Worm (Caenorhabditis elegans) whole organism, L4 larva: ENCODE measurements around the gene F36H12.5.
A peak's percentile ranks its signal among the peaks of the same experiment; 100 is the strongest.
"Not testable (repeated sequence)": the region's sequence is repeated elsewhere in the genome, so short reads cannot be mapped to it uniquely, and the experiment has no call there.

ENCODE experiments used
- F44E2.7 ChIP-seq: fragments of 200-800 bp; sonication (Bioruptor generic); IDR thresholded peaks from 2 replicates; pipeline ENCODE4 v2.1.2; 2022; ENCODE audit warnings: missing genetic modification characterization, missing compliant biosample characterization
- T20F7.1 ChIP-seq: fragments of 200-800 bp; sonication (Bioruptor generic); optimal IDR thresholded peaks from 2 replicates; lab custom pipeline; 2018; ENCODE audit warnings: mild to moderate bottlenecking, missing genetic modification characterization, missing compliant biosample characterization
- Y48G9A.11 ChIP-seq: fragments of 200-800 bp; sonication (Bioruptor generic); IDR thresholded peaks from 2 replicates; pipeline ENCODE4 v1.3.6; 2022; ENCODE audit warnings: missing genetic modification reagents, missing genetic modification characterization, missing compliant biosample characterization
- Y5F2A.4 ChIP-seq: fragments of 200-800 bp; sonication (Bioruptor generic); optimal IDR thresholded peaks from 2 replicates; lab custom pipeline; 2018; ENCODE audit warnings: mild to moderate bottlenecking, missing genetic modification characterization, missing compliant biosample characterization
- aly-2 ChIP-seq: sonication (generic microtip); optimal IDR thresholded peaks from 2 replicates; lab custom pipeline; 2018; ENCODE audit warnings: missing biosample characterization, missing genetic modification characterization
- ama-1 ChIP-seq: fragments of 150-350 bp; optimal IDR thresholded peaks from 2 replicates; lab custom pipeline; 2014; ENCODE audit warnings: inconsistent platforms, mixed read lengths
- arid-1 ChIP-seq: fragments of 200-800 bp; sonication (Bioruptor generic); conservative IDR thresholded peaks from 2 replicates; pipeline ENCODE4 v1.3.6; 2022; ENCODE audit warnings: missing genetic modification reagents, missing genetic modification characterization, missing compliant biosample characterization
- ceh-32 ChIP-seq: sonication (generic microtip); optimal IDR thresholded peaks from 2 replicates; lab custom pipeline; 2016; ENCODE audit warnings: mild to moderate bottlenecking, missing genetic modification characterization, missing compliant biosample characterization; ENCODE audit not compliant: poor library complexity
- ceh-82 ChIP-seq: sonication (generic microtip); optimal IDR thresholded peaks from 2 replicates; lab custom pipeline; 2017; ENCODE audit warnings: missing biosample characterization, missing genetic modification characterization
- ces-1 ChIP-seq: fragments of 150-350 bp; sonication (generic microtip); optimal IDR thresholded peaks from 4 replicates; lab custom pipeline; 2014; ENCODE audit warnings: missing biosample characterization, missing genetic modification reagents, missing genetic modification characterization
- ctbp-1 ChIP-seq: fragments of 200-800 bp; sonication (Bioruptor generic); IDR thresholded peaks from 2 replicates; pipeline ENCODE4 v1.3.6; 2022; ENCODE audit warnings: missing genetic modification reagents, missing genetic modification characterization, missing compliant biosample characterization
- daf-16 ChIP-seq, 3 experiments: sonication (generic microtip); optimal IDR thresholded peaks; 2 replicates each; lab custom pipeline; 2016 to 2017; ENCODE audit warnings: missing genetic modification characterization in 3 of 3, missing genetic modification reagents in 3 of 3, mild to moderate bottlenecking in 2 of 3, missing compliant biosample characterization in 2 of 3, missing biosample characterization in 1 of 3, moderate library complexity in 1 of 3
- dmd-6 ChIP-seq: fragments of 200-800 bp; sonication (Bioruptor generic); IDR thresholded peaks from 2 replicates; pipeline ENCODE4 v1.3.6; 2022; ENCODE audit warnings: missing genetic modification reagents, missing genetic modification characterization, missing compliant biosample characterization
- dmd-8 ChIP-seq: fragments of 200-800 bp; sonication (Bioruptor generic); IDR thresholded peaks from 2 replicates; pipeline ENCODE4 v1.3.6; 2022; ENCODE audit warnings: missing genetic modification characterization, missing compliant biosample characterization
- duxl-1 ChIP-seq: sonication (generic microtip); optimal IDR thresholded peaks from 2 replicates; lab custom pipeline; 2016; ENCODE audit warnings: mild to moderate bottlenecking, missing genetic modification characterization, moderate library complexity, missing compliant biosample characterization; ENCODE audit not compliant: poor library complexity
- egl-27 ChIP-seq: sonication (generic microtip); optimal IDR thresholded peaks from 3 replicates; lab custom pipeline; 2017; ENCODE audit warnings: missing biosample characterization, missing genetic modification reagents, missing genetic modification characterization
- gei-8 ChIP-seq: fragments of 200-800 bp; sonication (Bioruptor generic); optimal IDR thresholded peaks from 2 replicates; lab custom pipeline; 2018; ENCODE audit warnings: mild to moderate bottlenecking, missing genetic modification characterization, missing compliant biosample characterization
- hlh-11 ChIP-seq: fragments of 200-800 bp; sonication (Bioruptor generic); optimal IDR thresholded peaks from 2 replicates; lab custom pipeline; 2018; ENCODE audit warnings: mild to moderate bottlenecking, missing genetic modification characterization, missing compliant biosample characterization
- hmg-1.1 ChIP-seq: fragments of 200-800 bp; sonication (Bioruptor generic); IDR thresholded peaks from 2 replicates; pipeline ENCODE4 v1.3.6; 2022; ENCODE audit warnings: missing genetic modification reagents, missing genetic modification characterization, missing compliant biosample characterization
- jun-1 ChIP-seq: fragments of 150-350 bp; optimal IDR thresholded peaks from 2 replicates; lab custom pipeline; 2014; ENCODE audit warnings: missing biosample characterization, missing genetic modification reagents, missing genetic modification characterization
- lir-3 ChIP-seq: sonication (generic microtip); optimal IDR thresholded peaks from 2 replicates; lab custom pipeline; 2016; ENCODE audit warnings: mild to moderate bottlenecking, missing genetic modification characterization, missing compliant biosample characterization
- lsy-2 ChIP-seq, 2 experiments: fragments of 150-350 bp in 1 of 2; sonication (generic microtip) in 1 of 2; optimal IDR thresholded peaks; 2 replicates each; lab custom pipeline; 2014 to 2017; ENCODE audit warnings: missing biosample characterization in 2 of 2, missing genetic modification characterization in 2 of 2
- madf-5 ChIP-seq, 2 experiments: fragments of 200-800 bp; sonication (Bioruptor generic); IDR thresholded peaks; 2 replicates each; pipeline ENCODE4 v1.3.6; 2022; ENCODE audit warnings: missing compliant biosample characterization in 2 of 2, missing genetic modification characterization in 2 of 2
- mdt-29 ChIP-seq: fragments of 200-800 bp; sonication (Bioruptor generic); IDR thresholded peaks from 2 replicates; pipeline ENCODE4 v1.3.6; 2022; ENCODE audit warnings: missing genetic modification reagents, missing genetic modification characterization, missing compliant biosample characterization
- mxl-3 ChIP-seq: fragments of 200-800 bp; sonication (Bioruptor generic); optimal IDR thresholded peaks from 2 replicates; lab custom pipeline; 2018; ENCODE audit warnings: mild to moderate bottlenecking, missing genetic modification characterization, missing compliant biosample characterization
- nhr-25 ChIP-seq: sonication (generic microtip); optimal IDR thresholded peaks from 2 replicates; lab custom pipeline; 2017; ENCODE audit warnings: missing genetic modification characterization, mild to moderate bottlenecking, missing compliant biosample characterization, antibody characterized with exemption, moderate library complexity, borderline replicate concordance; ENCODE audit not compliant: insufficient read depth
- nhr-28 ChIP-seq: fragments of 150-350 bp; optimal IDR thresholded peaks from 2 replicates; lab custom pipeline; 2014; ENCODE audit warnings: missing biosample characterization, missing genetic modification characterization
- nhr-42 ChIP-seq: fragments of 200-800 bp; sonication (Bioruptor generic); IDR thresholded peaks from 2 replicates; pipeline ENCODE4 v1.3.6; 2022; ENCODE audit warnings: missing genetic modification characterization, missing compliant biosample characterization
- nhr-48 ChIP-seq: sonication (generic microtip); optimal IDR thresholded peaks from 2 replicates; lab custom pipeline; 2016; ENCODE audit warnings: mild to moderate bottlenecking, missing genetic modification characterization, missing compliant biosample characterization
- pha-4 ChIP-seq, 2 experiments: fragments of 150-350 bp in 1 of 2; fragments of 200-800 bp in 1 of 2; sonication (Bioruptor generic) in 1 of 2; IDR thresholded peaks in 1 of 2; optimal IDR thresholded peaks in 1 of 2; 2 replicates each; pipeline versions ENCODE4 v1.3.6 to Lab custom; 2014 to 2022; ENCODE audit warnings: missing genetic modification characterization in 2 of 2, missing genetic modification reagents in 2 of 2, missing biosample characterization in 1 of 2, missing compliant biosample characterization in 1 of 2
- sdz-12 ChIP-seq: fragments of 200-800 bp; sonication (Bioruptor generic); optimal IDR thresholded peaks from 2 replicates; lab custom pipeline; 2018; ENCODE audit warnings: mild to moderate bottlenecking, missing genetic modification characterization, missing compliant biosample characterization
- snpc-1.2 ChIP-seq: fragments of 200-800 bp; sonication (Bioruptor generic); IDR thresholded peaks from 2 replicates; pipeline ENCODE4 v1.3.6; 2022; ENCODE audit warnings: missing genetic modification reagents, missing genetic modification characterization, missing compliant biosample characterization
- spr-3 ChIP-seq: fragments of 200-800 bp; sonication (Bioruptor generic); optimal IDR thresholded peaks from 2 replicates; lab custom pipeline; 2018; ENCODE audit warnings: mild to moderate bottlenecking, missing genetic modification characterization, missing compliant biosample characterization
- tag-97 ChIP-seq: fragments of 200-800 bp; sonication (Bioruptor generic); IDR thresholded peaks from 2 replicates; pipeline ENCODE4 v1.3.6; 2022; ENCODE audit warnings: missing genetic modification characterization, missing compliant biosample characterization
- unc-39 ChIP-seq: sonication (generic microtip); optimal IDR thresholded peaks from 2 replicates; lab custom pipeline; 2017; ENCODE audit warnings: missing biosample characterization, missing genetic modification characterization
- zag-1 ChIP-seq: fragments of 150-350 bp; optimal IDR thresholded peaks from 2 replicates; lab custom pipeline; 2014; ENCODE audit warnings: missing biosample characterization, missing genetic modification characterization
- zfp-3 ChIP-seq: fragments of 200-800 bp; sonication (Bioruptor generic); conservative IDR thresholded peaks from 2 replicates; pipeline ENCODE4 v1.3.6; 2022; ENCODE audit warnings: missing genetic modification reagents, missing genetic modification characterization, missing compliant biosample characterization
- zip-2 ChIP-seq: fragments of 150-350 bp; optimal IDR thresholded peaks from 2 replicates; lab custom pipeline; 2014; ENCODE audit warnings: missing biosample characterization, missing genetic modification characterization

Gene F36H12.5

ce11 chrIV:5308046-5308643 is 41.6 kb downstream of the F36H12.5 start, which contains the start of the genes ZK354.9 and msp-58:
Gene ZK354.9, minus strand, starts transcription at chrIV:5308146.
Gene msp-58, plus strand, starts transcription at chrIV:5308593.
- not testable (repeated sequence) for TF ChIP-seq lir-3 (tag; lab: Kevin White, UChicago); hlh-11; zfp-3 (GFP tag; lab: Robert Waterston, UW)

- TF ChIP-seq snpc-1.2 (GFP tag; lab: Robert Waterston, UW) = 0 out of 2 replicates have a peak, but pooled peaks have one; percentile 79
- TF ChIP-seq, all 104 proteins: peak for 1; not testable (repeated sequence) for 103
Measured at ce11 chrIV:5309137-5309536, 42.6 kb downstream of the F36H12.5 start.

ce11 chrIV:5309742-5310141 is 43.2 kb downstream of the F36H12.5 start, which contains the start of gene ZK354.3:
Gene ZK354.3, plus strand, starts transcription at chrIV:5310042.
- TF ChIP-seq pha-4 (GFP tag; IDR thresholded peaks at IDR 0.05; lab: Robert Waterston, UW) (no peak), pha-4 (tag; optimal IDR thresholded peaks at IDR 0.05; lab: Kevin White, UChicago) (no peak), hlh-11 (no peak), F44E2.7 (GFP tag; lab: Robert Waterston, UW) (no peak), nhr-25 (tag; lab: Kevin White, UChicago) (no peak), zip-2 (tag; lab: Kevin White, UChicago) (no peak), mdt-29 (GFP tag; lab: Robert Waterston, UW) (no peak), dmd-6 (no peak), aly-2 (tag; lab: Kevin White, UChicago) (no peak), hmg-1.1 (GFP tag; lab: Robert Waterston, UW) (no peak), sdz-12 (no peak), ceh-32 (tag; lab: Kevin White, UChicago) (no peak)
- TF ChIP-seq, all 104 proteins: peak for 0

- TF ChIP-seq nhr-48; ces-1 (GFP tag; lab: Kevin White, UChicago); F44E2.7 (GFP tag; lab: Robert Waterston, UW): not testable (repeated sequence)
Measured at ce11 chrIV:5313011-5313410, 46.4 kb downstream of the F36H12.5 start, which contains the start of the genes msp-59 and ZK354.2. Gene msp-59, minus strand, starts transcription at chrIV:5313111. Gene ZK354.2, plus strand, starts transcription at chrIV:5313405.

ce11 chrIV:5316223-5316622 is 49.6 kb downstream of the F36H12.5 start, which contains the start of gene msp-65:
Gene msp-65, plus strand, starts transcription at chrIV:5316523.
- TF ChIP-seq gei-8 (GFP tag; lab: Kevin White, UChicago); zfp-3 (GFP tag; lab: Robert Waterston, UW); ama-1 (lab: Kevin White, UChicago): not testable (repeated sequence)

- no peak for TF ChIP-seq nhr-48
- no peak for TF ChIP-seq nhr-28 (tag; lab: Kevin White, UChicago)
- TF ChIP-seq Y5F2A.4 = no peak
- TF ChIP-seq jun-1 (tag; lab: Kevin White, UChicago) = no peak
- TF ChIP-seq spr-3 (GFP tag; lab: Kevin White, UChicago) = no peak
- TF ChIP-seq zfp-3 (GFP tag; lab: Robert Waterston, UW) = no peak
- TF ChIP-seq mxl-3 = no peak
- TF ChIP-seq Y48G9A.11 = no peak
- no peak for TF ChIP-seq lsy-2 (tag; optimal IDR thresholded peaks at IDR 0.05; lab: Kevin White, UChicago)
- no peak for TF ChIP-seq ceh-82 (tag; lab: Kevin White, UChicago)
- TF ChIP-seq zag-1 = no peak
- no peak for TF ChIP-seq egl-27 (tag; lab: Kevin White, UChicago)
- no peak for TF ChIP-seq tag-97 (GFP tag; lab: Robert Waterston, UW)
- no peak for TF ChIP-seq unc-39
- no peak for TF ChIP-seq ctbp-1 (GFP tag; lab: Robert Waterston, UW)
- TF ChIP-seq nhr-42 = peak; percentile 25; the same call in 1 of the 2 replicates
- TF ChIP-seq aly-2 (tag; lab: Kevin White, UChicago) = no peak
- 0 out of 2 replicates have a peak, but pooled peaks have one; percentile 18 for TF ChIP-seq arid-1 (GFP tag; lab: Robert Waterston, UW)
- peak; percentile 69 for TF ChIP-seq duxl-1 (tag; lab: Kevin White, UChicago)
- TF ChIP-seq dmd-8 (GFP tag; lab: Robert Waterston, UW) = no peak
- TF ChIP-seq daf-16 (GFP tag; optimal IDR thresholded peaks at IDR 0.05; lab: Kevin White, UChicago) = no peak
- peak; percentile 31 for TF ChIP-seq daf-16 (tag; optimal IDR thresholded peaks at IDR 0.05; lab: Kevin White, UChicago)
- no peak for TF ChIP-seq T20F7.1
- no peak for TF ChIP-seq madf-5 (GFP tag; IDR thresholded peaks at IDR 0.05; lab: Robert Waterston, UW)
Measured at ce11 chrIV:5317106-5317505, 50.5 kb downstream of the F36H12.5 start.
